Worm (Caenorhabditis elegans): ENCODE measurements around the gene cpg-4.

Gene cpg-4

DNA sequence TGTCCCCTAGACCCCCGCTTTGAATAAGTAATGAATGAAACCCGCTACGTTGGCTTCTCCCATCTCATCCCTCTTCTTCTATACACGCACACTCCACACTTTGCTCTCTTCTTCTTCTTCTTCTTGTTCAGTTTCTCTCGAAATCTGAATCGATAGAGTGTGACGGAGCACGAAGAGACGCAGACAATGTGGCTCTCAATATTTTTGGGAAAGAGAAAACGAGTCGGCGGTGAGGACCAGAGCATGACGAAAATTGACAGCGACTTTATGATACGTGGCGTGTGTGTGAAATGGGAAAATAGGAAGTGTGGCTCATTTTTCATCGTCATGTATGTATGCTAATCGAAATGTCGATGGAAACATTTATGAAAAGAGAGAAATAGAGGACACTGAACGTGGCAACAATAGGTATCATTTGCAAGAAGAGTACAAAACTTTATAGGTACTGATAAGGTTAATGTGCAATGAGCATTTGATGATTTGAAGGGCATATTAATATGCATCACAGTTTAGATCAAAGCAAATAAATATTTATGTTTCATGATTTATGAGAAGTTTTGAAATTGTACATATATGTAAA, 4.6 kb upstream of the cpg-4 start (continued):
- no peak for TF ChIP-seq nhr-76 (tag; optimal IDR thresholded peaks at IDR 0.05)
- no peak for TF ChIP-seq duxl-1 (tag; optimal IDR thresholded peaks at IDR 0.05; ENCODE audit: poor library complexity)
- TF ChIP-seq zip-2 (tag; optimal IDR thresholded peaks at IDR 0.05), result no peak
- no peak for TF ChIP-seq attf-4 (tag; optimal IDR thresholded peaks at IDR 0.05)
- TF ChIP-seq pqm-1 (tag; optimal IDR thresholded peaks at IDR 0.05), result peak; percentile 61
- TF ChIP-seq sdz-12 (GFP tag; optimal IDR thresholded peaks at IDR 0.05), result no peak
- TF ChIP-seq daf-19 (GFP tag; conservative IDR thresholded peaks at IDR 0.05), result no peak
- TF ChIP-seq dpl-1 (GFP tag; optimal IDR thresholded peaks at IDR 0.05), result no peak
- TF ChIP-seq nhr-77 (tag; optimal IDR thresholded peaks at IDR 0.05), result peak; percentile 3
- peak; percentile 30 for TF ChIP-seq T20F7.1 (GFP tag; optimal IDR thresholded peaks at IDR 0.05)
- TF ChIP-seq daf-16 (GFP tag; optimal IDR thresholded peaks at IDR 0.05), result no peak
- peak; percentile 68 for TF ChIP-seq daf-16 (tag; optimal IDR thresholded peaks at IDR 0.05)
- no peak for TF ChIP-seq zag-1 (tag; optimal IDR thresholded peaks at IDR 0.05)
- no peak for TF ChIP-seq ceh-32 (tag; optimal IDR thresholded peaks at IDR 0.05; ENCODE audit: poor library complexity)
- TF ChIP-seq madf-9 (GFP tag; conservative IDR thresholded peaks at IDR 0.05), result no peak
- TF ChIP-seq gei-8 (GFP tag; optimal IDR thresholded peaks at IDR 0.05), result no peak
- TF ChIP-seq F26F4.8 (GFP tag; conservative IDR thresholded peaks at IDR 0.05), result no peak

DNA sequence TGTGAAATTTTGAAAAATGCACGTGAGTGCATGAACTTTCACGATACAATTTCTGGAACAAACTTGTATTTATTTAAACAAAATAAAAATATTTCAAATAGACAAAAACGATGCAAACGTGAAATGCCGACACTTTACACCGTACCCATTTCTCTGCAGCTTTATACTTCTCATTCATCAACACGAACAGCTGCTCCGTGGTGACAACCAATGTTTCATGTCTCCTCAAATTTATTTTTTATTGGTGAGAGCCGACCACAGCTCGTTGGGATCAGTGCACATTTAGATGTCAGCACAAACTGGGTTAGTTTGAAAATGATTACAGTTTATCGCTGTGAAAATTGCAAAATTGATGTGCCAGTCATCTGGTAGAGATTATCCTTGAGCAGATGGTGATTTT, 618 bp upstream of the cpg-4 start:
- TF ChIP-seq ceh-32 (tag; optimal IDR thresholded peaks at IDR 0.05; ENCODE audit: poor library complexity), result no peak
- peak; percentile 17 for TF ChIP-seq aha-1 (tag)
- peak in 1 of 2 experiments; percentile 30 for TF ChIP-seq daf-16 (GFP tag; optimal IDR thresholded peaks at IDR 0.05)
- no peak for TF ChIP-seq daf-16 (tag; optimal IDR thresholded peaks at IDR 0.05)
- TF ChIP-seq ceh-28 (tag; optimal IDR thresholded peaks at IDR 0.05), result no peak

DNA sequence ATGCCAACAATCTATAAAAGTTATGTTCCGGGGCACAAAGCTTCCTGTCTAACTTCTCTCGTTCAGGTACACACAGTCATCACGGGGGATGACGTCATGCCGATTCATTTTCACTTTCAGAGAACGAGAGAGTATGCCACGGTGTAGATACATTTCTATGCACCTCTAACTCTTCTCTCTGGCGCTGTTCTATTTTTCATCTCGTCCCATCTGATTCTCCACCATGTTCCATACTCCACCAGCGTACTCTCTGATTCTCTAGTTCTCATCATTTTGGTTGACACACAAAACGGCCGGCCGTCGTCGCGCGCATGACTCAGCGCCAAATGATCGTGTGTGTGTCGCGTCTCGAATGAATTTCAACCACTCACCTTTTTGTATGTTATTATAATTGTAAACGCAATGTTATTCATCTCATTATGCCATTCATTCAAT, 4.2 kb downstream of the cpg-4 start:
- TF ChIP-seq F37D6.2 (tag; optimal IDR thresholded peaks at IDR 0.05) (peak; percentile 42), spr-3 (GFP tag; optimal IDR thresholded peaks at IDR 0.05) (peak; percentile 66), hif-1 (tag; optimal IDR thresholded peaks at IDR 0.05) (peak; percentile 13 to 85), set-16 (GFP tag; IDR thresholded peaks at IDR 0.05) (peak; percentile 68), daf-16 (GFP tag; optimal IDR thresholded peaks at IDR 0.05) (peak; percentile 59 to 89), daf-16 (tag; optimal IDR thresholded peaks at IDR 0.05) (peak; percentile 98), nhr-11 (tag; optimal IDR thresholded peaks at IDR 0.05) (peak; percentile 92), nhr-25 (tag; optimal IDR thresholded peaks at IDR 0.05; ENCODE audit: borderline replicate concordance, insufficient read depth) (peak; percentile 81), unc-39 (tag; optimal IDR thresholded peaks at IDR 0.05) (no peak), attf-4 (tag; optimal IDR thresholded peaks at IDR 0.05) (no peak), dmd-6 (GFP tag; IDR thresholded peaks at IDR 0.05) (peak; percentile 99), spr-1 (tag; optimal IDR thresholded peaks at IDR 0.05) (peak; percentile 91), lin-15B (tag; optimal IDR thresholded peaks at IDR 0.05) (no peak), hmg-1.1 (GFP tag; IDR thresholded peaks at IDR 0.05) (peak; percentile 95), madf-9 (GFP tag; conservative IDR thresholded peaks at IDR 0.05) (peak; percentile 57), mdl-1 (tag; optimal IDR thresholded peaks at IDR 0.05) (peak; percentile 67 to 96), unc-62 (GFP tag; optimal IDR thresholded peaks at IDR 0.05 in 1 of 2) (peak in 1 of 2 experiments; percentile 99), unc-62 (tag; optimal IDR thresholded peaks at IDR 0.05) (no peak), pqm-1 (tag; optimal IDR thresholded peaks at IDR 0.05) (peak; percentile 62), cey-2 (tag; optimal IDR thresholded peaks at IDR 0.05; ENCODE audit: borderline replicate concordance, insufficient read depth) (no peak), ztf-7 (tag; optimal IDR thresholded peaks at IDR 0.05) (peak; percentile 86), ceh-20 (GFP tag; IDR thresholded peaks at IDR 0.05) (peak; percentile 92), mep-1 (tag; optimal IDR thresholded peaks at IDR 0.05) (peak; percentile 93), ctbp-1 (GFP tag; IDR thresholded peaks at IDR 0.05) (peak; percentile 86), zag-1 (tag; optimal IDR thresholded peaks at IDR 0.05) (no peak), hlh-30 (tag; optimal IDR thresholded peaks at IDR 0.05; ENCODE audit: insufficient read depth) (peak; percentile 97), lin-38 (GFP tag; IDR thresholded peaks at IDR 0.05) (peak; percentile 71), R02D3.7 (tag; optimal IDR thresholded peaks at IDR 0.05) (no peak), rbr-2 (tag; optimal IDR thresholded peaks at IDR 0.05) (peak; percentile 91), dmd-9 (GFP tag; IDR thresholded peaks at IDR 0.05) (peak; percentile 64; the same call in 1 of the 2 replicates), php-3 (GFP tag; IDR thresholded peaks at IDR 0.05) (peak; percentile 97), nhr-42 (GFP tag; IDR thresholded peaks at IDR 0.05) (peak; percentile 91), lsy-2 (tag; optimal IDR thresholded peaks at IDR 0.05) (peak; percentile 65 to 91)
